Fruit fly (Drosophila melanogaster) ovary, adult (tissue): ENCODE data around the gene ddbt.

ENCODE experiments used
- CG17801 ChIP-seq: fragments of 200-800 bp; optimal IDR thresholded peaks from 2 replicates; lab custom pipeline; 2019; ENCODE audit warnings: missing biosample characterization, mild to moderate bottlenecking, missing genetic modification characterization, moderate library complexity; ENCODE audit not compliant: partially characterized antibody

ddbt gene

dm6 chr3L:339072-339471 is 22.2 kb downstream of the ddbt start:
- TF ChIP-seq CG17801 (GFP tag; lab: Kevin White, UChicago): no peak

- no peak for TF ChIP-seq CG17801 (GFP tag; lab: Kevin White, UChicago)
Measured at dm6 chr3L:340124-340523, 23.2 kb downstream of the ddbt start.

DNA sequence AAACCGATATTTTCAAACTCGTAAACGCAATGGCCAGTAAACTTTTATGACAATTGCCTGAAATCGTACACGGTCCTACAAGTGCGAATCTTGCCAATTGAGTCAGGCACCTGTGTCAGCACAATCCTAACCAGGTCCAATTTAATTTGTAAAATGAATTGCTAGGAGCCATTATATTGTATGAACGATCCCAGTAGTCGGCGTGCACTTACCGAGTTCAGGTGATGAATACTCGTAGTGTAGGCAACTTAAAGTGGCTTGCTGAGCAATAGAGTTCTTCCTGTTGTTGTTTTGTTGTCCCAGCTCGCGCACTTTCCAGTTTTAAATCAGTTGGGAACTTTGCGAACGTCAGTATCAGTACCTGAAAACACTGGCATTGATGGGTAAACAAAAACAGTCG is 23.7 kb downstream of the ddbt start:
- TF ChIP-seq CG17801 (GFP tag; lab: Kevin White, UChicago): no peak

DNA sequence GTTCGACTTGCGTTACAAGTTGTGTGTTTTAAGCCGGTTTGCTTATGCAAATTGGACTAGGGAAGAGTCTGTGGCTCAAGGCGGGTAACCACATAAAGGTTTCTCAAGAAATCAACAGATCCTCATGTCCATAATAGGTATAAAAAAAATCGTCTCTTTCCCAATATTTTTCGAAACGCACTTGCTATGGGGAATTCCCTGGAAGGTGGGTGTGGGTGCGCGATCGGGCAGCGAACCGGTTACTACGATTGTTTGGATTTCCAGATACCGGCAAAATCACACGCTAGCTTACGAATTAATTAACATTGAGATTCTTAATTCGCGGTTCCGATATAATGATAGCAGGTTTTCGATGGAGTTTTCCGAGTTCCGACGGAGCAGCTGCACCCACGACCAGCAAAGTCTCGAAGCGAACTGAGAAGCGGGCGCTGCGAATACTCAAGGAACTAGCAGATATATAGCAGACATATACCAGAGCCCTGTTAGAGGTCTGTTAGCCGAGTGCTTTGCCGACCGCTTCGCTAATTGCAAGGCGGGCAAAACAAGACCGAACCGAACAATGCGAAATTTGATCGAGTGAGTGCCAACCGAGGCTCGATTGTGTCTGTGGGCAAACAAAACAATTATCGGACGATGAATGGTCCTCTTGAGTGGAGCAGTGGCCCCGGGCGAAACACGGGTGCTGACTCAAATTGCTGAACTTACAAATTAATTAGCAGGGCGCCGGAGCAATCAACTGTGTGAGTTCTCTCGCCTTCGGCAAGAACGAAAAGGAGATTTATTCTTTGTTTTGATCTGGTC is 24.4 kb downstream of the ddbt start:
- TF ChIP-seq CG17801 (GFP tag; lab: Kevin White, UChicago): peak; percentile 30

dm6 chr3L:342839-343238 is 26.0 kb downstream of the ddbt start, which contains the start of gene mthl10:
Gene mthl10 (minus strand): TSS chr3L:342915.
- TF ChIP-seq CG17801 (GFP tag; lab: Kevin White, UChicago): peak; percentile 43

dm6 chr3L:343316-343715 is 26.4 kb downstream of the ddbt start:
- no peak for TF ChIP-seq CG17801 (GFP tag; lab: Kevin White, UChicago)

DNA sequence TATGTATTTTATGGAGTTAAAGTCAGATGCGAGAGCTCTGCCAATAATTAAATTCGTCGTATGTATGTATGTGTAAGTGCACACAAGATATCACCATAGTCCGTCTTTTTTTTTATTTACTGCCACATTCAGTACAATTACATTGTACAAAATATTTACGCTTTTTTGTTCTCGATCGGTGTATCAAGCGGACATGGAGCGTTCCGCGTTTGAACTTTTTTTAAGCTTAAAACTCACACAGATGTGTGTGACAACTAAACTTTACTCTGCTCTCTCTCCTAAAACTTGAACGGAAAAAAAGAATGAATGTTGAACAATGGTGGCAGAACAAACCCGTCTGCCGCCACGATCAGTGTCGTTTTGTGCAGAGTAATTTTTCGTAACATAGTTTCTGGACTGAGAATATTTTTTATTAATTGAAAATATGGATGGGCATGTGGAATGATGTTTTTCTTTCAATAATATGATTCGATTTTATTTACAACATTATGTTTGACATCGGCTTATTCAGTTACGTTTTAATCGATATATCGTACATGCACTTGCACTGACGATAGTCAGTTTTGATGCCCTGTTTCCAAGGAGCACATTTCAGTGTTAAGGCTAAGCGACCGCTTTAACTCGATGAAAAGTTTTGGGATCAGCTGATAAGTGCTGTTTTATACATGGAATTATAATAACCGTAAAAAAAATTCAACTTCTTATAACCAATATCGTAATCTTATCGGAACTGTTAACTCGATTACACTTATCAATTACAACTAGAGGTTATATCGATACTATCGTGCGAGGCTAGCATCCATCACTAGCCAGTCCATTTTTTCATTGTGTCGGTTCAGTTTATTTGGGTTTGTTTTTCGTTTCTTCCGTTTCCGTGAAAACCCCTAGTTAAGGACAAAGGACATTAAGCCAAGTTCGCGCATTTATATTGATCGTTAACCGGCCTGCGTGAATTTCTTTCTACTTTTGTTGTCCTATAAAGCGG is 30.1 kb downstream of the ddbt start, which contains the start of gene mth:
TSS of gene mth (minus strand) at position 302 of the 985 bp plus-strand sequence.
- peak; percentile 55 for TF ChIP-seq CG17801 (GFP tag; lab: Kevin White, UChicago)

DNA sequence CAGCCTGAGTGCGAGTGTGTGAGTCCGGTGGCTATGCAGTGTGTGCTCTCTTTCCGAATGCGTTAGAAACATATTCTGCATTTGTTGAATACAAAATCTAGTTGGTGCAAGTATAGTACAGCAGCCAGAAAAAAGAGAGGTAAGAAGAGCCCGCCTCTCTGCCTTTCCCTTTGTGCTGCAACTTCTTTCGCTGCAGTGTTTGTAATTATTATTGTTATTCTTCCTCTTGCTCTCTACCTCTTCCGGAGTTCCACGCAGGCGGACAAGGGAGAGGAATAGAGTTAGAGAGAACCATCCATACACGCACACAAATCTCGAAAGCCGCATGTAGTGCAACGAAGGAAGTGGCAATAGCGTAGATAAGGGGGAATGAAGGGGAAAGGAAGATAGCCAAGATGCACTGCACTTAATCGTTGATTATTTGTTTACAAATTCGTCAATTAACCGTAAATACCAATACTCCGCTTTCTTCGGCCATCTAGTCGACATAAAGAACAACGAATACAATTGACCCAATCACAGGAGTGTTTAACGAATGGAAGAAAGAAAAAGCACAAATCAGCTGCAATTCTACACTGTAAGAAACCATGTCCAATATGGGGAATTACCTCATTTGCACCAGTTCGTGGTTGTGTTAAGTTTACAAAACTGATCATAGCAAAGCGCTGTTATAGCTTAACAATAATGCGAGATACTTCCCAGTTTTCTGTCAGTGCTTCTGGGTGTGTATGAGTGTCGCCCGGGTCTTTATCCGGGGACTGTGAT is 30.9 kb downstream of the ddbt start:
- TF ChIP-seq CG17801 (GFP tag; lab: Kevin White, UChicago): peak; percentile 56

DNA sequence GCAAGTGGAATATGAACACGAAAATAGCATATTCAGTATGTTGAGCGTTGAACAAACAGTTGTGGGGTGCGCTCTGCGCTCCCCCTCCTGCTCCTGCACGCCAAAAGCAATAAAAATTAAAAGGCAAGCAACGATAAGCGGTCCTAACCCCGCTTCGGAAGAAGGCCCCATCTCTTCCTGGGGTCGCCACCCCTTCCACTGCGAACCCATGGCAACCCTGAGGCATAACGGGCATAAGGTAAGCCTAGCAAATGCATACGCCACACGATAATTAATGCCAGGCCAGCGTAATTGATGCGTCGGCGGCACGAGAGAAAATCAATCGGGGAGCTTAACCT is 31.5 kb downstream of the ddbt start:
- TF ChIP-seq CG17801 (GFP tag; lab: Kevin White, UChicago): no peak

- TF ChIP-seq CG17801 (GFP tag; lab: Kevin White, UChicago): no peak
Measured at dm6 chr3L:349751-350150, 32.9 kb downstream of the ddbt start.

DNA sequence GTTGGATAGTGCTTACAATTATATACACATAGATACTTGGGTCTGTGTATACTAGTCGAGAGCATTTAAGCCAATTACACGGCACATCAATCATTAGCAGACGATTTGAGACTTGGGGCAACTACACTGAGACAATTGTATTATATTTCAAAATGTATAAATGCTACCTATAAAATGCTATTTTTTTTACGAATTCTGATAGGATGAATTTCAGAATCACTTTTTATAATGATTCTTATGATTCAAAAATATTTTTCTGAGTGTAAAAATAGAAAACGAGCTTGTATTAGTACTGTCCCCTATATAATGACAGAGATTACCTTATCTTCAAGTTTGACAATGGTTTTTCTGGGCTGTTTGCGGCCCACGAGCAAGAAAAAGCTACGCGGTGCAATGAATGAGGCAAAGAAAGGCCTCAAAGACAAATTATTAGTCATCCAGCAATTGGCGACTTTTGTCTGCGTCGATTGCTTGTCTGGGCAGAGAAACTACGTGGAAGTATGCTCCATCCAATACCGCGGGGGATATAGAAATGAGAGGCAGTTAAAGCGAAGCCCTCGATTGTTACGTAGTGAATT is 33.9 kb downstream of the ddbt start:
- peak; percentile 82 for TF ChIP-seq CG17801 (GFP tag; lab: Kevin White, UChicago)

DNA sequence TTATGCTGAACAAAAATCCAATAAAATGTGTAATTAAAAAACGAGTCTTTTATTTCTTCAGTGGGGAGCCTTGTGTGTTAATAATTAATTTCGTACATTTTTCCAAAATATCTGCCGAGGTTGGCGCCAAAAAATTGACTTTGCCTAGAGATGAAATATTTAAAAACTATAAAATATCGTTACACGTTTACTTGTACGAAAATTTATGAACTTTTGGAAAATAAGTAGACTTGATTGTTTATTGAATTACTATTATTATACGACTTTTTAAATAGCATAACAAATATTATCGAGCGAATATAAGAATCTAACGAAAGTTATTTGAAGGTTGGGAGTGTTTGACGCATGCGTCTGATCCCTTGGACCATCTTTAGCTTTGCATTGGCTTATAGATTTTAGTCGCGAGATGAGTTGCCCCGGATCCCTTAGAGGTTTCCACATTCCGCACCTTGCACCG is 39.2 kb downstream of the ddbt start, which contains the start of gene CG1231:
TSS of gene CG1231 (plus strand) at position 407 of the 457 bp plus-strand sequence.
- no peak for TF ChIP-seq CG17801 (GFP tag; lab: Kevin White, UChicago)

DNA sequence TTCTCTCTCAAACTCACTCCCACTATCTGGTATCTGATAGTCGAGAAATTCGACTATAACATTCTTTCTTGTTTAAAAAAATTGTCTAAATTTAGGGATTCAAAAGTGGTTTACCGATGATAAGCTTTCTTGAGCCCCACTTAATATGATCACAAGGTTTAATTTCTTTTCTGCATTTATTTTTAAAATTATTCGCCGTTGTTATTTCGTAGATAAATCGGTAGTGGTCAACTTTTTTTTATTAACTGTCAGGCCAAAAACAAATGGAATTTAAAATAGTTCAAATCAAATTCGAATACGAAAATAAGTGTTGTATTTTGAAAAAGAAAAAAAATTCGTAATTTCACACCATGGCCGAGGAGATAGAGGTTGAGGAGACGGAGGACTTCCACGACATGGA is 40.8 kb downstream of the ddbt start, which contains the start of gene Roc1b:
TSS of gene Roc1b (plus strand) at position 301 of the 400 bp plus-strand sequence.
- TF ChIP-seq CG17801 (GFP tag; lab: Kevin White, UChicago): no peak

DNA sequence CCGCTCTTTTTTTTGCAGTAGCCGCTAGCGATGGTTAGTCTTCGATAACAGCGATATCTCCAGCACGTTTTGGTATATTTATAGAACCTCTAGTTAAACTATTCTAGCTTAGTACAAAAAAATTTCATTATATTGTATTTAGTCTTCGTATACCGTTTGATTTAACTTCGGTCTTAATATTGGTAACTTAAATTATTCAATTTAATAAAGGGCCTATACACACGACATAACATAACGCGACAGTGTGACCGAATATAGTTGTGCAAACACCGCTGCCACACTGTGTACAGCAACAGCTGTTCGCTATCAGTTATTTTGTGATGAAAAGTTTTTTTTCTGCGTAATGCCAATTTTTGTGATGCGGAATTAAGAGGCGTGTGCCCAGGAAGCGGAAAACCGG is 44.3 kb downstream of the ddbt start, which contains the start of the genes Cdc5 and CG1233:
TSS of gene Cdc5 (minus strand) at position 183 of the 400 bp plus-strand sequence.
TSS of gene CG1233 (plus strand) at position 272 of the 400 bp plus-strand sequence.
- TF ChIP-seq CG17801 (GFP tag; lab: Kevin White, UChicago): peak; percentile 76
